Worm (Caenorhabditis elegans) whole organism, mixed stage, embryonic: Measurements from ENCODE around the gene F46B3.16.

Experiments
- blmp-1 ChIP-seq: fragments of 150-350 bp; optimal IDR thresholded peaks from 2 replicates; lab custom pipeline; 2014; ENCODE audit warnings: missing biosample characterization, missing genetic modification characterization
- elt-1 ChIP-seq: sonication (generic microtip); optimal IDR thresholded peaks from 2 replicates; lab custom pipeline; 2017; ENCODE audit warnings: missing genetic modification characterization, mild to moderate bottlenecking, missing compliant biosample characterization, antibody characterized with exemption, moderate library complexity, borderline replicate concordance; ENCODE audit not compliant: insufficient read depth
- lin-13 ChIP-seq: fragments of 150-350 bp; optimal IDR thresholded peaks from 2 replicates; lab custom pipeline; 2014; ENCODE audit warnings: missing biosample characterization, missing genetic modification characterization
- nhr-237 ChIP-seq: fragments of 150-350 bp; optimal IDR thresholded peaks from 2 replicates; lab custom pipeline; 2014; ENCODE audit warnings: missing biosample characterization, missing genetic modification characterization
- pha-4 ChIP-seq: fragments of 150-350 bp; optimal IDR thresholded peaks from 2 replicates; lab custom pipeline; 2018; ENCODE audit warnings: missing biosample characterization, missing genetic modification reagents, missing genetic modification characterization
- tbx-8 ChIP-seq: fragments of 200-800 bp; sonication (Bioruptor generic); optimal IDR thresholded peaks from 2 replicates; lab custom pipeline; 2018; ENCODE audit warnings: mild to moderate bottlenecking, missing genetic modification characterization, moderate library complexity, missing compliant biosample characterization

DNA sequence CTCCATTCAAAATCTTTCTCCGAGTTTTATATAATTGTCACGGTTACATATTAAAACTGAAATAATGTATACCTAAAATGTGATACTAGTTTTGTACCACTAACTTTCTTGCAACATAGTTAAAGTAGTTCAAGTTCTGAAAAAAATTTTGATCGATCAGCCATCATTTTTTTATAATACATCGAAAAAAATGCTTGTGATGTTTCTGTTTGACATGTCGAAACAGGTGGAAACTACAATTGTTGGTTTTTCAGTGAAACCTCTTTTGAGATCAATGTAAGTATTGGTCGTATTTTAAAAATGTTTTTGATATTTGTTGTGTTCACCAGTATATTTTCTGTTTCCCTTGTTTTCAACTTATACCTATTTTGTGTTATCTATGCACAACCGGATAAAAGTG lies 4.9 kb downstream of the F46B3.16 start, which contains the start of gene srxa-14:
- no peak for TF ChIP-seq blmp-1 (tag; lab: Kevin White, UChicago)
- TF ChIP-seq pha-4: no peak
- no peak for TF ChIP-seq lin-13
- TF ChIP-seq tbx-8: no peak
- no peak for TF ChIP-seq nhr-237 (tag; lab: Kevin White, UChicago)
- TF ChIP-seq elt-1 (tag; lab: Kevin White, UChicago): no peak
